Worm (Caenorhabditis elegans): ENCODE measurements around the gene dlc-4.
A peak's percentile ranks its signal among the peaks of the same experiment; 100 is the strongest.

dlc-4 gene

ce11 chrIV:16489958-16490357 lies 46.9 kb downstream of the dlc-4 start:
- TF ChIP-seq nhr-77 (tag; optimal IDR thresholded peaks at IDR 0.05) = no peak
- TF ChIP-seq unc-55 (GFP tag; optimal IDR thresholded peaks at IDR 0.05) = no peak
- TF ChIP-seq skn-1 (tag; optimal IDR thresholded peaks at IDR 0.05) = no peak
- peak; percentile 64 for TF ChIP-seq crh-2 (tag; optimal IDR thresholded peaks at IDR 0.05)
- no peak for TF ChIP-seq ztf-1 (GFP tag; conservative IDR thresholded peaks at IDR 0.05)
- TF ChIP-seq zag-1 (tag; optimal IDR thresholded peaks at IDR 0.05) = no peak
- TF ChIP-seq elt-1 (tag; optimal IDR thresholded peaks at IDR 0.05) = no peak
- no peak for TF ChIP-seq mbf-1 (tag; optimal IDR thresholded peaks at IDR 0.05)
- TF ChIP-seq lin-13 (GFP tag; optimal IDR thresholded peaks at IDR 0.05) = peak; percentile 58
- TF ChIP-seq fos-1 (tag; optimal IDR thresholded peaks at IDR 0.05) = peak; percentile 100
- no peak for TF ChIP-seq elt-3 (tag; optimal IDR thresholded peaks at IDR 0.05)
- no peak for TF ChIP-seq nhr-237 (tag; optimal IDR thresholded peaks at IDR 0.05)
- no peak for TF ChIP-seq nhr-23 (tag; optimal IDR thresholded peaks at IDR 0.05)
- TF ChIP-seq unc-39 (tag; optimal IDR thresholded peaks at IDR 0.05) = no peak
- no peak for TF ChIP-seq nhr-10 (tag; optimal IDR thresholded peaks at IDR 0.05)
- no peak for TF ChIP-seq ama-1 (optimal IDR thresholded peaks at IDR 0.05)
- TF ChIP-seq mdl-1 (tag; optimal IDR thresholded peaks at IDR 0.05) = no peak
- peak in 1 of 2 experiments; percentile 43 for TF ChIP-seq lsy-2 (tag; optimal IDR thresholded peaks at IDR 0.05)
- no peak for TF ChIP-seq egl-27 (tag; optimal IDR thresholded peaks at IDR 0.05)
- TF ChIP-seq gmeb-1 (tag; optimal IDR thresholded peaks at IDR 0.05) = no peak
- no peak for TF ChIP-seq ceh-16 (tag; optimal IDR thresholded peaks at IDR 0.05)
- TF ChIP-seq sem-4 (tag; optimal IDR thresholded peaks at IDR 0.05) = no peak
- no peak for TF ChIP-seq R02D3.7 (tag; optimal IDR thresholded peaks at IDR 0.05)
- no peak for TF ChIP-seq lin-11 (tag; optimal IDR thresholded peaks at IDR 0.05)
- TF ChIP-seq alr-1 (tag; optimal IDR thresholded peaks at IDR 0.05) = no peak
- TF ChIP-seq nhr-129 (tag; optimal IDR thresholded peaks at IDR 0.05) = peak; percentile 83
- TF ChIP-seq ZK546.5 (tag; optimal IDR thresholded peaks at IDR 0.05) = no peak
- TF ChIP-seq dmd-4 (tag; optimal IDR thresholded peaks at IDR 0.05) = no peak
- TF ChIP-seq peb-1 (tag; optimal IDR thresholded peaks at IDR 0.05) = no peak
- peak; percentile 47 for TF ChIP-seq blmp-1 (tag; optimal IDR thresholded peaks at IDR 0.05; ENCODE audit: insufficient read depth)
- no peak for TF ChIP-seq nhr-12 (tag; optimal IDR thresholded peaks at IDR 0.05)
- TF ChIP-seq nhr-25 (tag; optimal IDR thresholded peaks at IDR 0.05) = peak; percentile 73
- no peak for TF ChIP-seq ztf-11 (tag; optimal IDR thresholded peaks at IDR 0.05)
- TF ChIP-seq F13H6.1 (tag; optimal IDR thresholded peaks at IDR 0.05) = peak; percentile 37
- TF ChIP-seq mab-5 (tag; optimal IDR thresholded peaks at IDR 0.05) = no peak
- TF ChIP-seq lin-39 (tag; optimal IDR thresholded peaks at IDR 0.05) = no peak
- no peak for TF ChIP-seq unc-62 (GFP tag; optimal IDR thresholded peaks at IDR 0.05)
- TF ChIP-seq ceh-82 (tag; optimal IDR thresholded peaks at IDR 0.05) = no peak
- peak; percentile 64 for TF ChIP-seq sma-9 (GFP tag; optimal IDR thresholded peaks at IDR 0.05)
- no peak for TF ChIP-seq sma-9 (tag; optimal IDR thresholded peaks at IDR 0.05)
- TF ChIP-seq snpc-4 (tag; optimal IDR thresholded peaks at IDR 0.05) = no peak
- TF ChIP-seq nhr-6 (tag; optimal IDR thresholded peaks at IDR 0.05) = peak; percentile 40
- no peak for TF ChIP-seq Y55F3AM.14 (GFP tag; optimal IDR thresholded peaks at IDR 0.05)
- no peak for TF ChIP-seq nhr-11 (tag; optimal IDR thresholded peaks at IDR 0.05)
- TF ChIP-seq aly-2 (tag; optimal IDR thresholded peaks at IDR 0.05) = no peak
- TF ChIP-seq C34F6.9 (tag; optimal IDR thresholded peaks at IDR 0.05) = peak; percentile 42
- TF ChIP-seq nhr-21 (tag; optimal IDR thresholded peaks at IDR 0.05) = peak; percentile 42
- TF ChIP-seq sma-3 (GFP tag; optimal IDR thresholded peaks at IDR 0.05) = peak; percentile 78
- peak; percentile 51 for TF ChIP-seq ztf-4 (tag; optimal IDR thresholded peaks at IDR 0.05)

All from whole organism, L2 larva.